Fruit fly (Drosophila melanogaster): ENCODE results near the gene disco-r.

The disco-r gene

dm6 chrX:16090179-16091144, 58.3 kb downstream of the disco-r start (continued):
- peak; percentile 79 for TF ChIP-seq CG18764 (GFP tag; optimal IDR thresholded peaks at IDR 0.05)
- TF ChIP-seq CG13287 (GFP tag; IDR thresholded peaks at IDR 0.05; ENCODE audit: partially characterized antibody), result no peak
- peak; percentile 74 for TF ChIP-seq CG10959 (GFP tag; IDR thresholded peaks at IDR 0.05)
- peak; percentile 93 for TF ChIP-seq HmgZ (tag; optimal IDR thresholded peaks at IDR 0.05)
- TF ChIP-seq CG1647 (GFP tag; optimal IDR thresholded peaks at IDR 0.05), result peak; percentile 90
- TF ChIP-seq Hmx (GFP tag; optimal IDR thresholded peaks at IDR 0.05), result peak; percentile 56
- TF ChIP-seq CG7839 (tag; optimal IDR thresholded peaks at IDR 0.05), result peak; percentile 94
- TF ChIP-seq ftz-f1 (GFP tag; optimal IDR thresholded peaks at IDR 0.05), result no peak
- TF ChIP-seq hkb (optimal IDR thresholded peaks at IDR 0.05), result no peak
- TF ChIP-seq hkb (GFP tag; IDR thresholded peaks at IDR 0.05), result peak; percentile 89
- peak; percentile 84 for TF ChIP-seq CG31224 (GFP tag; IDR thresholded peaks at IDR 0.05)
- peak; percentile 67 for TF ChIP-seq CG3407 (GFP tag; optimal IDR thresholded peaks at IDR 0.05)
- TF ChIP-seq bab2 (GFP tag; optimal IDR thresholded peaks at IDR 0.05), result peak; percentile 89
- TF ChIP-seq p53 (GFP tag; optimal IDR thresholded peaks at IDR 0.05), result peak; percentile 64
- peak; percentile 82 for TF ChIP-seq CG14667 (GFP tag; IDR thresholded peaks at IDR 0.05)
- TF ChIP-seq Dp (GFP tag; optimal IDR thresholded peaks at IDR 0.05), result no peak
- TF ChIP-seq CG8290 (GFP tag; optimal IDR thresholded peaks at IDR 0.05), result no peak
- peak in 1 of 2 experiments; percentile 99 for TF ChIP-seq CG8290 (tag; optimal IDR thresholded peaks at IDR 0.05)
- peak; percentile 93 for TF ChIP-seq zfh2 (GFP tag; optimal IDR thresholded peaks at IDR 0.05)
- peak; percentile 88 for TF ChIP-seq CG12155 (GFP tag; optimal IDR thresholded peaks at IDR 0.05)
- peak; percentile 90 for TF ChIP-seq CG30403 (GFP tag; optimal IDR thresholded peaks at IDR 0.05)
- TF ChIP-seq Atf3 (GFP tag; optimal IDR thresholded peaks at IDR 0.05), result peak; percentile 55
- peak; percentile 87 for TF ChIP-seq CG10654 (GFP tag; optimal IDR thresholded peaks at IDR 0.05)
- peak; percentile 70 for TF ChIP-seq CG12236 (GFP tag; optimal IDR thresholded peaks at IDR 0.05)
- peak; percentile 54 for TF ChIP-seq CG17802 (tag; optimal IDR thresholded peaks at IDR 0.05)
- TF ChIP-seq onecut (GFP tag; IDR thresholded peaks at IDR 0.05), result peak; percentile 79
- peak; percentile 94 for TF ChIP-seq CG2120 (GFP tag; optimal IDR thresholded peaks at IDR 0.05)
- no peak for TF ChIP-seq fru (optimal IDR thresholded peaks at IDR 0.05)
- TF ChIP-seq al (GFP tag; IDR thresholded peaks at IDR 0.05), result peak; percentile 80
- peak; percentile 84 for TF ChIP-seq CG11723 (GFP tag; optimal IDR thresholded peaks at IDR 0.05)
- no peak for TF ChIP-seq D (optimal IDR thresholded peaks at IDR 0.05)
- peak; percentile 72 for TF ChIP-seq D (GFP tag; optimal IDR thresholded peaks at IDR 0.05)
- peak; percentile 97 for TF ChIP-seq mirr (GFP tag; optimal IDR thresholded peaks at IDR 0.05)
- TF ChIP-seq CG1832 (GFP tag; optimal IDR thresholded peaks at IDR 0.05), result no peak
- TF ChIP-seq pfk (GFP tag; optimal IDR thresholded peaks at IDR 0.05), result peak; percentile 29
- peak; percentile 92 for TF ChIP-seq CG10366 (GFP tag; IDR thresholded peaks at IDR 0.05)
- TF ChIP-seq CG17186 (GFP tag; optimal IDR thresholded peaks at IDR 0.05), result peak; percentile 61
- TF ChIP-seq Sox102F (GFP tag; optimal IDR thresholded peaks at IDR 0.05), result peak; percentile 90
- TF ChIP-seq Poxn (GFP tag; IDR thresholded peaks at IDR 0.05), result peak; percentile 80
- TF ChIP-seq CG17359 (tag; optimal IDR thresholded peaks at IDR 0.05), result peak; percentile 89
- TF ChIP-seq Fer2 (tag; optimal IDR thresholded peaks at IDR 0.05), result peak; percentile 90
- TF ChIP-seq stwl (tag; optimal IDR thresholded peaks at IDR 0.05), result no peak
- peak; percentile 72 for TF ChIP-seq Blimp-1 (GFP tag; optimal IDR thresholded peaks at IDR 0.05)
- TF ChIP-seq twi (tag; optimal IDR thresholded peaks at IDR 0.05), result peak; percentile 62
- TF ChIP-seq Sry-δ (GFP tag; optimal IDR thresholded peaks at IDR 0.05), result peak; percentile 55
- TF ChIP-seq sob (GFP tag; IDR thresholded peaks at IDR 0.05), result peak; percentile 94
- TF ChIP-seq sna (GFP tag; IDR thresholded peaks at IDR 0.05; ENCODE audit: partially characterized antibody), result no peak
- peak; percentile 95 for TF ChIP-seq Fer3 (tag; optimal IDR thresholded peaks at IDR 0.05)
- TF ChIP-seq Atf6 (GFP tag; IDR thresholded peaks at IDR 0.05), result peak; percentile 92
- TF ChIP-seq slbo (GFP tag; IDR thresholded peaks at IDR 0.05), result peak; percentile 97

All from whole organism, embryonic.